Worm (Caenorhabditis elegans) whole organism, young adult: ENCODE results near the gene sra-2.

Source experiments
- B0261.1 ChIP-seq: sonication (generic microtip); optimal IDR thresholded peaks from 2 replicates; lab custom pipeline; 2016; ENCODE audit warnings: mild to moderate bottlenecking, missing genetic modification characterization, moderate library complexity, missing compliant biosample characterization
- T07F8.4 ChIP-seq: sonication (generic microtip); optimal IDR thresholded peaks from 2 replicates; lab custom pipeline; 2016; ENCODE audit warnings: mild to moderate bottlenecking, missing genetic modification characterization, moderate library complexity, missing compliant biosample characterization
- ama-1 ChIP-seq, 3 experiments: fragments of 150-350 bp in 1 of 3; sonication (generic microtip) in 2 of 3; optimal IDR thresholded peaks; 2 replicates each; lab custom pipeline; 2014 to 2018; ENCODE audit warnings: missing biosample characterization in 2 of 3, missing genetic modification characterization in 2 of 3, missing genetic modification reagents in 2 of 3
- dpff-1 ChIP-seq: sonication (generic microtip); optimal IDR thresholded peaks from 2 replicates; lab custom pipeline; 2017; ENCODE audit warnings: mild to moderate bottlenecking, missing genetic modification characterization, missing compliant biosample characterization
- egl-44 ChIP-seq: fragments of 200-800 bp; sonication (Bioruptor generic); IDR thresholded peaks from 2 replicates; pipeline ENCODE4 v1.3.6; 2022; ENCODE audit warnings: missing genetic modification reagents, missing genetic modification characterization, missing compliant biosample characterization
- mxl-1 ChIP-seq: sonication (generic microtip); optimal IDR thresholded peaks from 2 replicates; lab custom pipeline; 2016; ENCODE audit warnings: missing genetic modification characterization, missing compliant biosample characterization
- sea-2 ChIP-seq: fragments of 200-800 bp; sonication (Bioruptor generic); IDR thresholded peaks from 2 replicates; pipeline ENCODE4 v1.3.6; 2022; ENCODE audit warnings: missing genetic modification characterization, missing compliant biosample characterization
- snpc-4 ChIP-seq, 5 experiments: fragments of 150-350 bp in 1 of 5; sonication (generic microtip) in 4 of 5; optimal IDR thresholded peaks; 2 replicates each; lab custom pipeline; 2014 to 2018; ENCODE audit warnings: missing genetic modification characterization in 5 of 5, missing biosample characterization in 3 of 5, antibody characterized with exemption in 2 of 5, mild to moderate bottlenecking in 2 of 5, missing compliant biosample characterization in 2 of 5, missing genotype in 2 of 5, moderate library complexity in 2 of 5, missing genetic modification reagents in 1 of 5
- xnd-1 ChIP-seq: sonication (generic microtip); optimal IDR thresholded peaks from 2 replicates; lab custom pipeline; 2016; ENCODE audit warnings: missing genotype, missing genetic modification reagents, missing genetic modification characterization, missing compliant biosample characterization
- ztf-28 ChIP-seq: fragments of 200-800 bp; sonication (Bioruptor generic); IDR thresholded peaks from 2 replicates; pipeline ENCODE4 v1.3.6; 2022; ENCODE audit warnings: missing genetic modification reagents, missing genetic modification characterization, missing compliant biosample characterization

DNA sequence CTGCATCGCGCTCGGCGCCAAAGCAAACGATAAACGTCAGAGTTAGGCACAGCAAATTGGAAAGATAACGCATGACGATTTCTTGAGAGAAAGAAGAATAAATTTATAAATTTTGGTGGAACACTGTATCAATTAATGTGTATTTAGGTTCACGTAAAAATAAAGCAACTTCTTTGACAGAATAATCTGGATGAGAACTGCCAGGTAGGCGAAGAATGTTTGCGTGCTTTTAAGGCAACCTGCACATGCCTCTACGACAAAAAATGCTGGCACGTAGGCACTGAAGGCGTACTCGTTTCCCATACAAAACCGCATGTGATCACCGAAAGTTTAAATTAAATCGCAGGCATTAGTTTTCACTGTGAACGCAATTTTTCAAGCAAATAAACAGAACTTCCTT, 24.6 kb downstream of the sra-2 start, which contains the start of gene F35H8.1:
- TF ChIP-seq B0261.1 (tag; lab: Kevin White, UChicago), result no peak
- no peak for TF ChIP-seq ama-1 (optimal IDR thresholded peaks at IDR 0.05; lab: Kevin White, UChicago)
- no peak for TF ChIP-seq ama-1 (GFP tag; optimal IDR thresholded peaks at IDR 0.05; lab: Kevin White, UChicago)
- no peak for TF ChIP-seq mxl-1 (tag; lab: Kevin White, UChicago)
- no peak for TF ChIP-seq xnd-1 (tag; lab: Kevin White, UChicago)
- no peak for TF ChIP-seq sea-2 (GFP tag; lab: Robert Waterston, UW)
- TF ChIP-seq egl-44, result no peak
- no peak for TF ChIP-seq ztf-28 (GFP tag; lab: Robert Waterston, UW)
- TF ChIP-seq snpc-4 (GFP tag; optimal IDR thresholded peaks at IDR 0.05; lab: Kevin White, UChicago), result no peak
- TF ChIP-seq snpc-4 (tag; optimal IDR thresholded peaks at IDR 0.05; lab: Kevin White, UChicago), result no peak
- TF ChIP-seq T07F8.4 (tag; lab: Kevin White, UChicago), result no peak
- TF ChIP-seq dpff-1 (tag; lab: Kevin White, UChicago), result no peak
